Fruit fly (Drosophila melanogaster): ENCODE results near the gene CG43061.

Gene CG43061

dm6 chr3R:8009080-8009620 is 40.3 kb upstream of the CG43061 start, which contains the start of the genes CG11052 and CG3223 (continued):
- no peak for TF ChIP-seq CG3407 (GFP tag; optimal IDR thresholded peaks at IDR 0.05)
- TF ChIP-seq CG31441 (GFP tag; IDR thresholded peaks at IDR 0.05): no peak
- TF ChIP-seq Lim3 (GFP tag; IDR thresholded peaks at IDR 0.05): no peak
- TF ChIP-seq CG34422 (GFP tag; IDR thresholded peaks at IDR 0.05): no peak
- TF ChIP-seq usp (GFP tag; optimal IDR thresholded peaks at IDR 0.05): no peak
- no peak for TF ChIP-seq lbe (GFP tag; optimal IDR thresholded peaks at IDR 0.05)
- no peak for TF ChIP-seq CG31224 (GFP tag; IDR thresholded peaks at IDR 0.05)
- TF ChIP-seq CG10209 (GFP tag; optimal IDR thresholded peaks at IDR 0.05): no peak
- TF ChIP-seq D19B (GFP tag; optimal IDR thresholded peaks at IDR 0.05): no peak
- TF ChIP-seq Meics (GFP tag; optimal IDR thresholded peaks at IDR 0.05): peak; percentile 45
- TF ChIP-seq CG1832 (GFP tag; optimal IDR thresholded peaks at IDR 0.05): no peak
- TF ChIP-seq bcd (GFP tag; optimal IDR thresholded peaks at IDR 0.05): no peak
- no peak for TF ChIP-seq CG42726 (GFP tag; IDR thresholded peaks at IDR 0.05; ENCODE audit: partially characterized antibody)
- TF ChIP-seq CG6854 (GFP tag; optimal IDR thresholded peaks at IDR 0.05): no peak
- peak; percentile 31 for TF ChIP-seq zfh2 (GFP tag; optimal IDR thresholded peaks at IDR 0.05)
- no peak for TF ChIP-seq ro (GFP tag; IDR thresholded peaks at IDR 0.05)
- no peak for TF ChIP-seq jing (GFP tag; optimal IDR thresholded peaks at IDR 0.05)
- TF ChIP-seq CG13424 (tag; optimal IDR thresholded peaks at IDR 0.05): peak; percentile 44
- TF ChIP-seq al (GFP tag; IDR thresholded peaks at IDR 0.05): no peak
- TF ChIP-seq gsb (GFP tag; IDR thresholded peaks at IDR 0.05): no peak
- no peak for TF ChIP-seq gce (GFP tag; IDR thresholded peaks at IDR 0.05)
- TF ChIP-seq ttk (GFP tag; IDR thresholded peaks at IDR 0.05): no peak
- TF ChIP-seq pzg (GFP tag; optimal IDR thresholded peaks at IDR 0.05): peak; percentile 72
- TF ChIP-seq NFAT (GFP tag; IDR thresholded peaks at IDR 0.05): no peak; the same call in 1 of the 2 replicates
- no peak for TF ChIP-seq ash1 (GFP tag; optimal IDR thresholded peaks at IDR 0.05)
- peak; percentile 32 for TF ChIP-seq grau (tag; optimal IDR thresholded peaks at IDR 0.05)
- no peak for TF ChIP-seq Dip3 (GFP tag; optimal IDR thresholded peaks at IDR 0.05)
- TF ChIP-seq trem (tag; optimal IDR thresholded peaks at IDR 0.05): no peak
- TF ChIP-seq Nf-YB (GFP tag; optimal IDR thresholded peaks at IDR 0.05): no peak
- no peak for TF ChIP-seq cas (GFP tag; IDR thresholded peaks at IDR 0.05)
- no peak for TF ChIP-seq dimm (GFP tag; IDR thresholded peaks at IDR 0.05)
- no peak for TF ChIP-seq CG12104 (GFP tag; optimal IDR thresholded peaks at IDR 0.05)
- TF ChIP-seq slbo (GFP tag; IDR thresholded peaks at IDR 0.05): peak; percentile 58; the same call in 1 of the 2 replicates
- peak; percentile 72 for TF ChIP-seq Ets97D (GFP tag; optimal IDR thresholded peaks at IDR 0.05)
- TF ChIP-seq pan (optimal IDR thresholded peaks at IDR 0.05): no peak
- TF ChIP-seq pan (GFP tag; optimal IDR thresholded peaks at IDR 0.05 in 1 of 2, IDR thresholded peaks at IDR 0.05 in 1 of 2): peak in 1 of 2 experiments; percentile 18
- no peak for TF ChIP-seq CG7745 (tag; optimal IDR thresholded peaks at IDR 0.05)
- no peak for TF ChIP-seq CG32772 (GFP tag; IDR thresholded peaks at IDR 0.05)
- TF ChIP-seq D (optimal IDR thresholded peaks at IDR 0.05): no peak
- no peak for TF ChIP-seq D (GFP tag; optimal IDR thresholded peaks at IDR 0.05)
- no peak for TF ChIP-seq Tbp (GFP tag; optimal IDR thresholded peaks at IDR 0.05)
- no peak for TF ChIP-seq CG30431 (GFP tag; optimal IDR thresholded peaks at IDR 0.05)
- no peak for TF ChIP-seq CG15479 (GFP tag; optimal IDR thresholded peaks at IDR 0.05)
- TF ChIP-seq gcm (GFP tag; optimal IDR thresholded peaks at IDR 0.05): no peak
- no peak for TF ChIP-seq CG14441 (GFP tag; IDR thresholded peaks at IDR 0.05)
- 0 out of 3 replicates have a peak, but pooled peaks have one; percentile 27 for TF ChIP-seq zfh1 (GFP tag; IDR thresholded peaks at IDR 0.05)
- no peak for TF ChIP-seq Aef1 (GFP tag; IDR thresholded peaks at IDR 0.05)
- TF ChIP-seq Neu2 (GFP tag; optimal IDR thresholded peaks at IDR 0.05; ENCODE audit: borderline replicate concordance): no peak
- no peak for TF ChIP-seq CoRest (tag; optimal IDR thresholded peaks at IDR 0.05)
- TF ChIP-seq chif (GFP tag; optimal IDR thresholded peaks at IDR 0.05): no peak
- no peak for TF ChIP-seq hb (GFP tag; IDR thresholded peaks at IDR 0.05; ENCODE audit: partially characterized antibody)
- no peak for TF ChIP-seq CG14050 (GFP tag; IDR thresholded peaks at IDR 0.05)

All from whole organism, embryonic.